Fruit fly (Drosophila melanogaster): ENCODE results near the gene TfIIEalpha.

Gene TfIIEalpha

DNA sequence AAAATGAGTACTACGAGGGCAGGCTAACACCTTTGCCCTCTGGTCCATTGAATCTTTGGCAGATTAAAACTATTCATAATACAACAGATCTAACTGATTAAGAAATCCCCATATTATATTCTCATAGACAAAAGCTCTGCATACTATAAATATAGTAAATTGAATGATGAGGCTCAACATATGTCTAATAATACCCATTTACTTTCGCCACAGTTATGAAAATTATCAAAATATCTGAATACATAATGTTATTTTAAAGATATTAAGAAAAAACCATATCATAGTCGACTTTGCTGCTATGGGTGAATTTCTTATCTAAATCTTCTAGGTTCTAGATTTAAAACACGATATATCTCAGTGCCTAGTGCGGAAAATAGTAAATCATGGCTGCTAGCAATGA is 50.0 kb downstream of the TfIIEalpha start, which contains the start of gene CG32087:
TSS of gene CG32087 (plus strand) at position 301 of the 400 bp plus-strand sequence.
- TF ChIP-seq usp (GFP tag; optimal IDR thresholded peaks at IDR 0.05) (no peak), Abd-B (GFP tag; optimal IDR thresholded peaks at IDR 0.05) (no peak), dmrt93B (GFP tag; optimal IDR thresholded peaks at IDR 0.05) (no peak), jim (GFP tag; optimal IDR thresholded peaks at IDR 0.05) (no peak), psq (GFP tag; optimal IDR thresholded peaks at IDR 0.05) (no peak), OdsH (GFP tag; optimal IDR thresholded peaks at IDR 0.05) (no peak), Hr78 (GFP tag; optimal IDR thresholded peaks at IDR 0.05) (no peak), br (GFP tag; optimal IDR thresholded peaks at IDR 0.05) (no peak), Rel (GFP tag; optimal IDR thresholded peaks at IDR 0.05) (no peak), Rel (tag; optimal IDR thresholded peaks at IDR 0.05) (no peak), Jra (GFP tag; optimal IDR thresholded peaks at IDR 0.05) (no peak), Hr83 (GFP tag; optimal IDR thresholded peaks at IDR 0.05; ENCODE audit: poor library complexity, severe bottlenecking) (no peak), Vsx2 (GFP tag; optimal IDR thresholded peaks at IDR 0.05; ENCODE audit: partially characterized antibody) (no peak), dsf (GFP tag; optimal IDR thresholded peaks at IDR 0.05; ENCODE audit: borderline replicate concordance) (no peak)
